Fruit fly (Drosophila melanogaster): ENCODE measurements around the gene Rbp1.

Gene Rbp1

dm6 chr3R:10815032-10815431 is 30.8 kb downstream of the Rbp1 start, which contains the start of the genes CG14693 and TTLL15 (continued):
- TF ChIP-seq wor (GFP tag; IDR thresholded peaks at IDR 0.05) = no peak
- peak; percentile 3 for TF ChIP-seq CG4617 (GFP tag; optimal IDR thresholded peaks at IDR 0.05; ENCODE audit: borderline replicate concordance)
- TF ChIP-seq peb (GFP tag; IDR thresholded peaks at IDR 0.05) = no peak
- no peak for TF ChIP-seq Stat92E (GFP tag; optimal IDR thresholded peaks at IDR 0.05)
- peak; percentile 84 for TF ChIP-seq Dp (GFP tag; optimal IDR thresholded peaks at IDR 0.05)
- no peak for TF ChIP-seq D (optimal IDR thresholded peaks at IDR 0.05)
- no peak for TF ChIP-seq D (GFP tag; optimal IDR thresholded peaks at IDR 0.05)
- peak; percentile 32 for TF ChIP-seq trem (tag; optimal IDR thresholded peaks at IDR 0.05)
- no peak for TF ChIP-seq Adf1 (GFP tag; IDR thresholded peaks at IDR 0.05)
- TF ChIP-seq fu2 (GFP tag; optimal IDR thresholded peaks at IDR 0.05) = no peak
- no peak for TF ChIP-seq en (GFP tag; optimal IDR thresholded peaks at IDR 0.05)
- TF ChIP-seq CG1024 (GFP tag; IDR thresholded peaks at IDR 0.05) = no peak
- no peak for TF ChIP-seq da (GFP tag; optimal IDR thresholded peaks at IDR 0.05)
- no peak for TF ChIP-seq CG17568 (GFP tag; optimal IDR thresholded peaks at IDR 0.05)
- TF ChIP-seq CG31388 (GFP tag; optimal IDR thresholded peaks at IDR 0.05) = no peak
- no peak for TF ChIP-seq yki (optimal IDR thresholded peaks at IDR 0.05)
- TF ChIP-seq wdn (GFP tag; IDR thresholded peaks at IDR 0.05) = no peak
- TF ChIP-seq Myb (GFP tag; optimal IDR thresholded peaks at IDR 0.05) = peak; percentile 79
- no peak for TF ChIP-seq HmgD (GFP tag; optimal IDR thresholded peaks at IDR 0.05)
- no peak for TF ChIP-seq ssp (GFP tag; IDR thresholded peaks at IDR 0.05)
- TF ChIP-seq salm (tag; optimal IDR thresholded peaks at IDR 0.05) = no peak
- TF ChIP-seq Doc3 (GFP tag; IDR thresholded peaks at IDR 0.05; ENCODE audit: partially characterized antibody) = no peak
- TF ChIP-seq H15 (GFP tag; IDR thresholded peaks at IDR 0.05) = no peak
- no peak for TF ChIP-seq amos (GFP tag; IDR thresholded peaks at IDR 0.05; ENCODE audit: partially characterized antibody)
- peak; percentile 44; the same call in 1 of the 2 replicates for TF ChIP-seq Rfx (GFP tag; IDR thresholded peaks at IDR 0.05)
- TF ChIP-seq CHES-1-like (GFP tag; optimal IDR thresholded peaks at IDR 0.05) = no peak
- no peak for TF ChIP-seq mld (GFP tag; IDR thresholded peaks at IDR 0.05; ENCODE audit: partially characterized antibody)
- TF ChIP-seq B-H2 (GFP tag; optimal IDR thresholded peaks at IDR 0.05) = no peak
- no peak for TF ChIP-seq gcm (GFP tag; optimal IDR thresholded peaks at IDR 0.05)
- no peak for TF ChIP-seq C15 (GFP tag; IDR thresholded peaks at IDR 0.05)
- no peak for TF ChIP-seq CG8765 (GFP tag; IDR thresholded peaks at IDR 0.05)
- no peak for TF ChIP-seq CG8089 (GFP tag; optimal IDR thresholded peaks at IDR 0.05)
- TF ChIP-seq luna (GFP tag; optimal IDR thresholded peaks at IDR 0.05) = no peak
- peak; percentile 19 to 85 for TF ChIP-seq crp (GFP tag; optimal IDR thresholded peaks at IDR 0.05)
- TF ChIP-seq slou (GFP tag; optimal IDR thresholded peaks at IDR 0.05) = no peak
- no peak for TF ChIP-seq sug (tag; optimal IDR thresholded peaks at IDR 0.05)
- TF ChIP-seq CG2202 (tag; optimal IDR thresholded peaks at IDR 0.05) = no peak
- no peak for TF ChIP-seq TFAM (GFP tag; optimal IDR thresholded peaks at IDR 0.05)
- TF ChIP-seq stwl (tag; optimal IDR thresholded peaks at IDR 0.05) = peak; percentile 21
- no peak for TF ChIP-seq CG12391 (tag; optimal IDR thresholded peaks at IDR 0.05)
- TF ChIP-seq Ets97D (GFP tag; optimal IDR thresholded peaks at IDR 0.05) = peak; percentile 37
- TF ChIP-seq CG13894 (tag; optimal IDR thresholded peaks at IDR 0.05) = no peak
- no peak for TF ChIP-seq Fer3 (tag; optimal IDR thresholded peaks at IDR 0.05)
